Worm (Caenorhabditis elegans): ENCODE data around the gene F02A9.7.

F02A9.7 gene

ce11 chrIII:9043200-9043599, 32.2 kb downstream of the F02A9.7 start, which contains the start of gene nac-2:
Gene nac-2 (minus strand): TSS chrIII:9043300.
- TF ChIP-seq Y5F2A.4 (GFP tag; optimal IDR thresholded peaks at IDR 0.05): no peak
- TF ChIP-seq attf-4 (tag; optimal IDR thresholded peaks at IDR 0.05): no peak
- TF ChIP-seq daf-16 (GFP tag; optimal IDR thresholded peaks at IDR 0.05): no peak
- TF ChIP-seq daf-16 (tag; optimal IDR thresholded peaks at IDR 0.05): peak; percentile 15

ce11 chrIII:9037658-9038057, 37.8 kb downstream of the F02A9.7 start, which contains the start of gene R107.9:
Gene R107.9 (plus strand): TSS chrIII:9037958.
- no peak for TF ChIP-seq F26F4.8 (GFP tag; conservative IDR thresholded peaks at IDR 0.05)
- TF ChIP-seq ceh-62 (tag; optimal IDR thresholded peaks at IDR 0.05): no peak
- no peak for TF ChIP-seq zfp-3 (GFP tag; conservative IDR thresholded peaks at IDR 0.05)
- TF ChIP-seq lsy-2 (tag; optimal IDR thresholded peaks at IDR 0.05): no peak
- TF ChIP-seq ceh-44 (GFP tag; IDR thresholded peaks at IDR 0.05): no peak
- no peak for TF ChIP-seq tra-1 (GFP tag; IDR thresholded peaks at IDR 0.05)
- no peak for TF ChIP-seq dve-1 (tag; optimal IDR thresholded peaks at IDR 0.05; ENCODE audit: insufficient read depth)
- TF ChIP-seq egl-27 (tag; optimal IDR thresholded peaks at IDR 0.05): no peak
- TF ChIP-seq Y5F2A.4 (GFP tag; optimal IDR thresholded peaks at IDR 0.05): no peak
- TF ChIP-seq T20F7.1 (GFP tag; optimal IDR thresholded peaks at IDR 0.05): no peak
- no peak for TF ChIP-seq madf-5 (GFP tag; IDR thresholded peaks at IDR 0.05)
- TF ChIP-seq ceh-28 (tag; optimal IDR thresholded peaks at IDR 0.05): no peak
- TF ChIP-seq nhr-25 (tag; optimal IDR thresholded peaks at IDR 0.05; ENCODE audit: borderline replicate concordance, insufficient read depth): no peak
- no peak for TF ChIP-seq spr-1 (tag; optimal IDR thresholded peaks at IDR 0.05)
- no peak for TF ChIP-seq zfp-2 (tag; optimal IDR thresholded peaks at IDR 0.05)
- no peak for TF ChIP-seq F37D6.2 (tag; optimal IDR thresholded peaks at IDR 0.05)
- no peak for TF ChIP-seq php-3 (GFP tag; IDR thresholded peaks at IDR 0.05)
- no peak for TF ChIP-seq pqm-1 (tag; optimal IDR thresholded peaks at IDR 0.05)
- TF ChIP-seq mep-1 (tag; optimal IDR thresholded peaks at IDR 0.05): no peak
- no peak for TF ChIP-seq lin-38 (GFP tag; IDR thresholded peaks at IDR 0.05)

ce11 chrIII:9035037-9035436, 40.4 kb downstream of the F02A9.7 start:
- TF ChIP-seq dmd-6 (GFP tag; IDR thresholded peaks at IDR 0.05): peak; percentile 53
- no peak for TF ChIP-seq daf-12 (tag; optimal IDR thresholded peaks at IDR 0.05)
- TF ChIP-seq skn-1 (tag; optimal IDR thresholded peaks at IDR 0.05): no peak
- no peak for TF ChIP-seq arid-1 (GFP tag; conservative IDR thresholded peaks at IDR 0.05)
- no peak for TF ChIP-seq rbr-2 (tag; optimal IDR thresholded peaks at IDR 0.05)
- TF ChIP-seq ceh-28 (tag; optimal IDR thresholded peaks at IDR 0.05): no peak
- TF ChIP-seq hlh-11 (tag; optimal IDR thresholded peaks at IDR 0.05): peak; percentile 46
- TF ChIP-seq cey-2 (tag; optimal IDR thresholded peaks at IDR 0.05; ENCODE audit: borderline replicate concordance, insufficient read depth): no peak
- TF ChIP-seq lsy-2 (tag; optimal IDR thresholded peaks at IDR 0.05): no peak
- no peak for TF ChIP-seq fkh-10 (GFP tag; optimal IDR thresholded peaks at IDR 0.05)
- peak; percentile 83 for TF ChIP-seq dve-1 (tag; optimal IDR thresholded peaks at IDR 0.05; ENCODE audit: insufficient read depth)
- no peak for TF ChIP-seq fos-1 (tag; optimal IDR thresholded peaks at IDR 0.05)
- TF ChIP-seq daf-16 (GFP tag; optimal IDR thresholded peaks at IDR 0.05): no peak
- TF ChIP-seq daf-16 (tag; optimal IDR thresholded peaks at IDR 0.05): peak; percentile 66
- TF ChIP-seq R02D3.7 (tag; optimal IDR thresholded peaks at IDR 0.05): no peak
- no peak for TF ChIP-seq nhr-25 (tag; optimal IDR thresholded peaks at IDR 0.05; ENCODE audit: borderline replicate concordance, insufficient read depth)
- peak; percentile 46 for TF ChIP-seq nhr-28 (tag; optimal IDR thresholded peaks at IDR 0.05)
- peak; percentile 87 for TF ChIP-seq php-3 (GFP tag; IDR thresholded peaks at IDR 0.05)
- no peak for TF ChIP-seq ctbp-1 (GFP tag; IDR thresholded peaks at IDR 0.05)
- peak; percentile 88 for TF ChIP-seq pqm-1 (tag; optimal IDR thresholded peaks at IDR 0.05)
- 0 out of 2 replicates have a peak, but pooled peaks have one; percentile 23 for TF ChIP-seq tra-1 (GFP tag; IDR thresholded peaks at IDR 0.05)

- TF ChIP-seq dmd-6 (GFP tag; IDR thresholded peaks at IDR 0.05): 0 out of 2 replicates have a peak, but pooled peaks have one; percentile 27
- TF ChIP-seq nhr-102 (tag; optimal IDR thresholded peaks at IDR 0.05): no peak
- no peak for TF ChIP-seq fos-1 (tag; optimal IDR thresholded peaks at IDR 0.05)
Observed at ce11 chrIII:9034133-9034532, 41.3 kb downstream of the F02A9.7 start.
